Worm (Caenorhabditis elegans) whole organism, L3 larva: ENCODE results near the gene ckb-2.

ENCODE experiments used
- ama-1 ChIP-seq: fragments of 150-350 bp; optimal IDR thresholded peaks from 2 replicates; lab custom pipeline; 2018
- egl-27 ChIP-seq: sonication (generic microtip); optimal IDR thresholded peaks from 4 replicates; lab custom pipeline; 2017; ENCODE audit warnings: missing biosample characterization, missing genetic modification reagents, missing genetic modification characterization
- elt-1 ChIP-seq: fragments of 150-350 bp; optimal IDR thresholded peaks from 2 replicates; lab custom pipeline; 2014; ENCODE audit warnings: missing biosample characterization, missing genetic modification characterization
- elt-2 ChIP-seq: sonication (generic microtip); optimal IDR thresholded peaks from 2 replicates; lab custom pipeline; 2016; ENCODE audit warnings: missing genetic modification reagents, mild to moderate bottlenecking, missing genetic modification characterization, missing compliant biosample characterization
- elt-3 ChIP-seq, 3 experiments: fragments of 150-350 bp in 1 of 3; sonication (generic microtip) in 2 of 3; optimal IDR thresholded peaks; 2 replicates in 2 of 3; 4 replicates in 1 of 3; lab custom pipeline; 2014 to 2017; ENCODE audit warnings: missing biosample characterization in 3 of 3, missing genetic modification characterization in 3 of 3
- fos-1 ChIP-seq: fragments of 150-350 bp; optimal IDR thresholded peaks from 2 replicates; lab custom pipeline; 2014; ENCODE audit warnings: missing biosample characterization, missing genetic modification characterization
- mdl-1 ChIP-seq: fragments of 150-350 bp; optimal IDR thresholded peaks from 2 replicates; lab custom pipeline; 2014; ENCODE audit warnings: missing biosample characterization, missing genetic modification characterization
- nfya-1 ChIP-seq: sonication (generic microtip); optimal IDR thresholded peaks from 2 replicates; lab custom pipeline; 2017; ENCODE audit warnings: missing genetic modification characterization, mild to moderate bottlenecking, missing compliant biosample characterization, antibody characterized with exemption, moderate library complexity; ENCODE audit not compliant: insufficient read depth
- nhr-12 ChIP-seq: fragments of 150-350 bp; optimal IDR thresholded peaks from 2 replicates; lab custom pipeline; 2014; ENCODE audit warnings: missing biosample characterization, missing genetic modification characterization
- pha-4 ChIP-seq: fragments of 150-350 bp; optimal IDR thresholded peaks from 2 replicates; lab custom pipeline; 2014; ENCODE audit warnings: missing biosample characterization, missing genetic modification reagents, missing genetic modification characterization
- skn-1 ChIP-seq: fragments of 150-350 bp; optimal IDR thresholded peaks from 2 replicates; lab custom pipeline; 2014; ENCODE audit warnings: missing biosample characterization, missing genetic modification characterization
- unc-39 ChIP-seq: sonication (generic microtip); optimal IDR thresholded peaks from 4 replicates; lab custom pipeline; 2017; ENCODE audit warnings: missing biosample characterization, missing genetic modification characterization
- zag-1 ChIP-seq: fragments of 150-350 bp; optimal IDR thresholded peaks from 2 replicates; lab custom pipeline; 2014; ENCODE audit warnings: missing biosample characterization, missing genetic modification characterization
- ztf-11 ChIP-seq: fragments of 150-350 bp; optimal IDR thresholded peaks from 2 replicates; lab custom pipeline; 2014; ENCODE audit warnings: missing biosample characterization, missing genetic modification characterization

ce11 chrIII:4391938-4392337 is 24.2 kb downstream of the ckb-2 start:
- no peak for TF ChIP-seq pha-4
- TF ChIP-seq elt-3 (tag; optimal IDR thresholded peaks at IDR 0.05; lab: Kevin White, UChicago), result no peak
- no peak for TF ChIP-seq elt-2
- no peak for TF ChIP-seq nfya-1
- no peak for TF ChIP-seq skn-1
- no peak for TF ChIP-seq fos-1
- TF ChIP-seq zag-1 (tag; lab: Kevin White, UChicago), result no peak
- peak; percentile 67 for TF ChIP-seq elt-1 (tag; lab: Kevin White, UChicago)
- no peak for TF ChIP-seq unc-39
- no peak for TF ChIP-seq nhr-12
- no peak for TF ChIP-seq egl-27 (tag; lab: Kevin White, UChicago)
- TF ChIP-seq ama-1, result no peak
- TF ChIP-seq mdl-1 (tag; lab: Kevin White, UChicago), result no peak
- no peak for TF ChIP-seq ztf-11
